Fruit fly (Drosophila melanogaster): ENCODE results near the gene CG14416.

CG14416 gene

DNA sequence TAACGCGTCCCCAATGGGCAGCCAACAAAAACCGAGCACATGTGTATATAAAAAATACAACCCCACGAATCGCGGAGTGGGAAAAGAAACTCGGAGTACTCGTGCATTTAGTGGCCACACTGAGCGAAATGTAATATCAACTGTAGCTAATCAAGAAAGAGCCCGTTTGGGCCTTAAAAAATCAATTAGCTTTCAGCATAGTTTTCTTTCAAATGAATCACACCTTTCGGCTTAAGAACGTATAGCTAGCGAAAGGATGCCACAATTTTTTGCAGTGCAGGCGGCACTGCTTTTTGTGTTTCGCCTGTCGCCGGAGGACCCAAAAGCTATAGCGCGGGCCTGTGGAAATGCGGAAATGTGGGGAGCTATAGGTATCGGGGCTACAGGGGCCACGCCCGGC, 11.7 kb downstream of the CG14416 start (continued):
- TF ChIP-seq abd-A (tag; optimal IDR thresholded peaks at IDR 0.05) = no peak
- TF ChIP-seq H2.0 (GFP tag; IDR thresholded peaks at IDR 0.05) = 0 out of 2 replicates have a peak, but pooled peaks have one; percentile 14
- peak; percentile 24 for TF ChIP-seq CG16863 (GFP tag; optimal IDR thresholded peaks at IDR 0.05)
- TF ChIP-seq Bdp1 (GFP tag; optimal IDR thresholded peaks at IDR 0.05) = no peak
- no peak for TF ChIP-seq chn (GFP tag; optimal IDR thresholded peaks at IDR 0.05)
- TF ChIP-seq CG12219 (GFP tag; optimal IDR thresholded peaks at IDR 0.05) = no peak
- TF ChIP-seq CG18599 (GFP tag; optimal IDR thresholded peaks at IDR 0.05) = peak; percentile 74
- TF ChIP-seq CG6689 (GFP tag; IDR thresholded peaks at IDR 0.05) = peak; percentile 16; the same call in 1 of the 2 replicates
- TF ChIP-seq chm (GFP tag; IDR thresholded peaks at IDR 0.05) = no peak
- TF ChIP-seq CG1602 (GFP tag; optimal IDR thresholded peaks at IDR 0.05) = no peak
- TF ChIP-seq H15 (GFP tag; IDR thresholded peaks at IDR 0.05) = no peak
- TF ChIP-seq dan (GFP tag; IDR thresholded peaks at IDR 0.05) = no peak
- peak; percentile 40 for TF ChIP-seq PHDP (tag; optimal IDR thresholded peaks at IDR 0.05)
- no peak for TF ChIP-seq CG7786 (GFP tag; optimal IDR thresholded peaks at IDR 0.05)
- 0 out of 3 replicates have a peak, but pooled peaks have one; percentile 36 for TF ChIP-seq Mrtf (GFP tag; IDR thresholded peaks at IDR 0.05)
- no peak for TF ChIP-seq CG10462 (GFP tag; optimal IDR thresholded peaks at IDR 0.05)
- TF ChIP-seq CG1024 (GFP tag; IDR thresholded peaks at IDR 0.05) = no peak; the same call in 1 of the 2 replicates
- peak; percentile 42; the same call in 1 of the 2 replicates for TF ChIP-seq CG10366 (GFP tag; IDR thresholded peaks at IDR 0.05)
- no peak for TF ChIP-seq CG31365 (tag; optimal IDR thresholded peaks at IDR 0.05)
- TF ChIP-seq Xbp1 (GFP tag; optimal IDR thresholded peaks at IDR 0.05) = peak; percentile 52
- TF ChIP-seq mld (GFP tag; IDR thresholded peaks at IDR 0.05; ENCODE audit: partially characterized antibody) = no peak
- TF ChIP-seq Dad (GFP tag; optimal IDR thresholded peaks at IDR 0.05) = no peak
- no peak for TF ChIP-seq Hmx (GFP tag; optimal IDR thresholded peaks at IDR 0.05)
- peak; percentile 18 for TF ChIP-seq NfI (GFP tag; optimal IDR thresholded peaks at IDR 0.05)
- no peak for TF ChIP-seq E2f2 (GFP tag; IDR thresholded peaks at IDR 0.05)
- TF ChIP-seq Nf-YA (GFP tag; IDR thresholded peaks at IDR 0.05) = no peak
- TF ChIP-seq CG7928 (GFP tag; optimal IDR thresholded peaks at IDR 0.05) = no peak
- peak; percentile 43; the same call in 1 of the 2 replicates for TF ChIP-seq Rfx (GFP tag; IDR thresholded peaks at IDR 0.05)
- no peak for TF ChIP-seq CG10147 (GFP tag; optimal IDR thresholded peaks at IDR 0.05)
- peak; percentile 26 for TF ChIP-seq tin (GFP tag; optimal IDR thresholded peaks at IDR 0.05)
- no peak for TF ChIP-seq her (GFP tag; optimal IDR thresholded peaks at IDR 0.05)
- TF ChIP-seq hth (optimal IDR thresholded peaks at IDR 0.05) = no peak
- TF ChIP-seq CG11723 (GFP tag; optimal IDR thresholded peaks at IDR 0.05) = no peak
- TF ChIP-seq CG6254 (GFP tag; optimal IDR thresholded peaks at IDR 0.05) = no peak
- no peak for TF ChIP-seq Opbp (GFP tag; IDR thresholded peaks at IDR 0.05; ENCODE audit: partially characterized antibody)
- no peak for TF ChIP-seq HLHmδ (GFP tag; optimal IDR thresholded peaks at IDR 0.05)
- no peak for TF ChIP-seq CG4282 (GFP tag; optimal IDR thresholded peaks at IDR 0.05)
- TF ChIP-seq ara (GFP tag; IDR thresholded peaks at IDR 0.05) = no peak
- no peak for TF ChIP-seq crp (GFP tag; optimal IDR thresholded peaks at IDR 0.05)
- TF ChIP-seq CG7357 (GFP tag; IDR thresholded peaks at IDR 0.05) = no peak
- TF ChIP-seq CG9817 (tag; optimal IDR thresholded peaks at IDR 0.05) = no peak
- no peak for TF ChIP-seq CG42726 (GFP tag; IDR thresholded peaks at IDR 0.05; ENCODE audit: partially characterized antibody)
- TF ChIP-seq ase (GFP tag; IDR thresholded peaks at IDR 0.05) = no peak
- TF ChIP-seq CG17912 (GFP tag; optimal IDR thresholded peaks at IDR 0.05) = no peak
- peak in 1 of 2 experiments; percentile 35 for TF ChIP-seq Hr51 (GFP tag; optimal IDR thresholded peaks at IDR 0.05)
- no peak for TF ChIP-seq CrebB (tag; optimal IDR thresholded peaks at IDR 0.05)
- no peak for TF ChIP-seq trem (tag; optimal IDR thresholded peaks at IDR 0.05)
- no peak for TF ChIP-seq sc (optimal IDR thresholded peaks at IDR 0.05)
- TF ChIP-seq sc (GFP tag; optimal IDR thresholded peaks at IDR 0.05) = no peak
- 0 out of 2 replicates have a peak, but pooled peaks have one; percentile 27 for TF ChIP-seq stc (GFP tag; IDR thresholded peaks at IDR 0.05)
- TF ChIP-seq CG3726 (GFP tag; IDR thresholded peaks at IDR 0.05) = no peak
- TF ChIP-seq CG17328 (GFP tag; IDR thresholded peaks at IDR 0.05) = peak; percentile 18; the same call in 1 of the 2 replicates
